Fruit fly (Drosophila melanogaster) whole organism, wandering third instar larva: Measurements from ENCODE around the gene CG43220.

ENCODE experiments used
- Abd-B ChIP-seq: fragments of >200 bp; optimal IDR thresholded peaks from 2 replicates; lab custom pipeline; 2017; ENCODE audit warnings: missing biosample characterization, missing genetic modification characterization
- CG32264 ChIP-seq: fragments of 200-800 bp; sonication (Bioruptor generic); optimal IDR thresholded peaks from 2 replicates; lab custom pipeline; 2016; ENCODE audit warnings: missing biosample characterization, missing genetic modification characterization
- CG9705 ChIP-seq: fragments of 200-800 bp; sonication (Bioruptor generic); optimal IDR thresholded peaks from 2 replicates; lab custom pipeline; 2018; ENCODE audit warnings: missing biosample characterization, mild to moderate bottlenecking, missing genetic modification characterization
- CrebA ChIP-seq: fragments of 200-800 bp; sonication (Bioruptor generic); optimal IDR thresholded peaks from 2 replicates; lab custom pipeline; 2016; ENCODE audit warnings: missing biosample characterization, mild to moderate bottlenecking, missing genetic modification characterization, borderline replicate concordance
- Dif ChIP-seq: fragments of 200-275, 200-300 bp; sonication (Bioruptor generic); optimal IDR thresholded peaks from 2 replicates; lab custom pipeline; 2018; ENCODE audit warnings: missing biosample characterization, missing genetic modification characterization; ENCODE audit not compliant: partially characterized antibody
- GATAd ChIP-seq: sonication (Bioruptor generic); optimal IDR thresholded peaks from 2 replicates; lab custom pipeline; 2016; ENCODE audit warnings: missing biosample characterization, missing genetic modification characterization
- HLH106 ChIP-seq: fragments of 200-800 bp; optimal IDR thresholded peaks from 3 replicates; lab custom pipeline; 2019; ENCODE audit warnings: missing biosample characterization, mild to moderate bottlenecking, missing genetic modification characterization, moderate library complexity
- Hnf4 ChIP-seq: fragments of 200-800 bp; sonication (Bioruptor generic); optimal IDR thresholded peaks from 2 replicates; lab custom pipeline; 2016; ENCODE audit warnings: missing biosample characterization, mild to moderate bottlenecking, missing genetic modification characterization
- Hr78 ChIP-seq: fragments of >200 bp; optimal IDR thresholded peaks from 2 replicates; lab custom pipeline; 2017; ENCODE audit warnings: missing biosample characterization, missing genetic modification characterization
- Hr83 ChIP-seq: fragments of 200-300 bp; sonication (Bioruptor generic); optimal IDR thresholded peaks from 2 replicates; lab custom pipeline; 2016; ENCODE audit warnings: missing biosample characterization, mild to moderate bottlenecking, missing genetic modification characterization, moderate library complexity; ENCODE audit not compliant: poor library complexity, severe bottlenecking
- Jra ChIP-seq: sonication (Bioruptor generic); optimal IDR thresholded peaks from 2 replicates; lab custom pipeline; 2016; ENCODE audit warnings: missing biosample characterization, missing genetic modification characterization
- Mio ChIP-seq: sonication (Bioruptor generic); optimal IDR thresholded peaks from 2 replicates; lab custom pipeline; 2016; ENCODE audit warnings: missing biosample characterization, missing genetic modification characterization
- Myc ChIP-seq: fragments of >200 bp; optimal IDR thresholded peaks from 2 replicates; lab custom pipeline; 2017
- N ChIP-seq: fragments of >200 bp; optimal IDR thresholded peaks from 2 replicates; lab custom pipeline; 2018; ENCODE audit warnings: missing biosample characterization, missing external identifiers, missing genetic modification characterization
- OdsH ChIP-seq: fragments of 200-800 bp; sonication (Bioruptor generic); optimal IDR thresholded peaks from 2 replicates; lab custom pipeline; 2016; ENCODE audit warnings: missing biosample characterization, mild to moderate bottlenecking, missing genetic modification characterization
- Rel ChIP-seq, 2 experiments: fragments of 200-800 bp; sonication (Bioruptor generic) in 1 of 2; optimal IDR thresholded peaks; 2 replicates in 1 of 2; 3 replicates in 1 of 2; lab custom pipeline; 2016 to 2019; ENCODE audit warnings: mild to moderate bottlenecking in 2 of 2, missing biosample characterization in 2 of 2, missing genetic modification characterization in 2 of 2, moderate library complexity in 1 of 2
- Sp1 ChIP-seq: fragments of 200-800 bp; sonication (Bioruptor generic); optimal IDR thresholded peaks from 3 replicates; lab custom pipeline; 2019; ENCODE audit warnings: missing biosample characterization, mild to moderate bottlenecking, missing genetic modification characterization, moderate library complexity
- Vsx2 ChIP-seq: fragments of 200-300, 225-300 bp; sonication (Bioruptor generic); optimal IDR thresholded peaks from 2 replicates; lab custom pipeline; 2018; ENCODE audit warnings: missing biosample characterization, missing genetic modification characterization; ENCODE audit not compliant: partially characterized antibody
- br ChIP-seq: fragments of 200-800 bp; sonication (Bioruptor generic); optimal IDR thresholded peaks from 2 replicates; lab custom pipeline; 2016; ENCODE audit warnings: missing biosample characterization, missing genetic modification characterization
- brk ChIP-seq: fragments of 200-800 bp; sonication (Bioruptor generic); optimal IDR thresholded peaks from 2 replicates; lab custom pipeline; 2016; ENCODE audit warnings: missing biosample characterization, mild to moderate bottlenecking, missing genetic modification characterization
- dl ChIP-seq, 2 experiments: fragments of 175-275, 200-275 bp in 1 of 2; fragments of 200-275 bp in 1 of 2; sonication (Bioruptor generic); optimal IDR thresholded peaks; lab custom pipeline; 2018; ENCODE audit warnings: mild to moderate bottlenecking in 2 of 2, missing biosample characterization in 2 of 2, missing genetic modification characterization in 2 of 2, moderate library complexity in 2 of 2; ENCODE audit not compliant: partially characterized antibody in 2 of 2, insufficient read depth in 1 of 2
- dmrt93B ChIP-seq: fragments of 200-800 bp; sonication (Bioruptor generic); optimal IDR thresholded peaks from 2 replicates; lab custom pipeline; 2018; ENCODE audit warnings: missing biosample characterization, mild to moderate bottlenecking, missing genetic modification characterization
- dsf ChIP-seq: sonication (Bioruptor generic); optimal IDR thresholded peaks from 2 replicates; lab custom pipeline; 2016; ENCODE audit warnings: missing biosample characterization, missing genetic modification characterization, borderline replicate concordance
- ey ChIP-seq: fragments of 200-800 bp; sonication (Bioruptor generic); optimal IDR thresholded peaks from 2 replicates; lab custom pipeline; 2016; ENCODE audit warnings: missing biosample characterization, missing genetic modification characterization
- foxo ChIP-seq, 2 experiments: fragments of 200-800 bp; sonication (Bioruptor generic); optimal IDR thresholded peaks; 2 replicates in 1 of 2; 3 replicates in 1 of 2; lab custom pipeline; 2016 to 2017; ENCODE audit warnings: missing biosample characterization in 2 of 2, missing genetic modification characterization in 2 of 2
- fru ChIP-seq: fragments of 200-800 bp; sonication (Bioruptor generic); optimal IDR thresholded peaks from 3 replicates; lab custom pipeline; 2016; ENCODE audit warnings: missing biosample characterization, mild to moderate bottlenecking, missing genetic modification characterization
- h ChIP-seq: fragments of 200-800 bp; sonication (Bioruptor generic); optimal IDR thresholded peaks from 3 replicates; lab custom pipeline; 2016; ENCODE audit warnings: missing biosample characterization, mild to moderate bottlenecking, missing genetic modification characterization
- jim ChIP-seq: fragments of 175-275, 200-325 bp; sonication (Bioruptor generic); optimal IDR thresholded peaks from 2 replicates; lab custom pipeline; 2016; ENCODE audit warnings: missing biosample characterization, mild to moderate bottlenecking, missing genetic modification characterization
- pan ChIP-seq: fragments of >200 bp; optimal IDR thresholded peaks from 2 replicates; lab custom pipeline; 2017
- psq ChIP-seq: fragments of 200-800 bp; sonication (Bioruptor generic); optimal IDR thresholded peaks from 3 replicates; lab custom pipeline; 2017; ENCODE audit warnings: missing biosample characterization, mild to moderate bottlenecking, missing genetic modification characterization, moderate library complexity
- rgr ChIP-seq: fragments of 200-800 bp; sonication (Bioruptor generic); optimal IDR thresholded peaks from 3 replicates; lab custom pipeline; 2016; ENCODE audit warnings: missing biosample characterization, mild to moderate bottlenecking, missing genetic modification characterization
- sage ChIP-seq: fragments of 200-800 bp; sonication (Bioruptor generic); optimal IDR thresholded peaks from 2 replicates; lab custom pipeline; 2016; ENCODE audit warnings: missing biosample characterization, mild to moderate bottlenecking, missing genetic modification characterization
- sv ChIP-seq: fragments of 200-800 bp; sonication (Bioruptor generic); optimal IDR thresholded peaks from 3 replicates; lab custom pipeline; 2016; ENCODE audit warnings: missing biosample characterization, missing genetic modification characterization
- tai ChIP-seq: sonication (Bioruptor generic); optimal IDR thresholded peaks from 2 replicates; lab custom pipeline; 2016; ENCODE audit warnings: missing biosample characterization, missing genetic modification characterization
- usp ChIP-seq: fragments of >200 bp; optimal IDR thresholded peaks from 2 replicates; lab custom pipeline; 2017; ENCODE audit warnings: missing biosample characterization, missing genetic modification characterization
- woc ChIP-seq: sonication (Bioruptor generic); optimal IDR thresholded peaks from 2 replicates; lab custom pipeline; 2016; ENCODE audit warnings: missing biosample characterization, mild to moderate bottlenecking, missing genetic modification characterization

CG43220 gene

dm6 chr2L:17480943-17481580, 5.3 kb upstream of the CG43220 start, which contains the start of the genes fws and Lamtor3 (continued):
- TF ChIP-seq Sp1 (GFP tag; lab: Kevin White, UChicago): peak; percentile 97
- peak; percentile 98 for TF ChIP-seq OdsH (GFP tag; lab: Kevin White, UChicago)
- peak; percentile 73 for TF ChIP-seq jim (GFP tag; lab: Kevin White, UChicago)
- TF ChIP-seq brk: no peak

DNA sequence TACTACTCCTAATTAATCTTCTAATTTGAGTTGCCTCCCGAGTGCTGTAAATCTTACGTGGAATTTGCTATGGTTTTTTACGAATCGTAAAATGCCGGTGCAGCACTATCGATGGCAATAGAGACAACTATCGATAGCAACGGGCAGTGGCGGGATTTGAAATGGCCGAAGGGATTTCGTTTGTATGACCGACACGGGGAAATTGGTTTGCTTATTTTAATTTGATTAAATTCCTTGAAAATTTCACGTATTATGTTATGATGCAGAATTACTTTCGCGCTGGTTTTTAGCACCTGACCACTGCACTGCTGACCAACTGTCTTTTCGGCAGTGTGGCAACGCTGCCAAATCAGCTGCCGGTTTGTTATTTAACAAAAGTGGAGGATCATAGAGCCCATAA, 2.2 kb upstream of the CG43220 start, which contains the start of the genes GCS2beta and CG5131:
GCS2beta (minus strand) TSS at position 134 of the 400 bp plus-strand sequence.
CG5131 (plus strand) TSS at position 328 of the 400 bp plus-strand sequence.
- TF ChIP-seq woc (GFP tag; lab: Kevin White, UChicago) (peak; percentile 74), OdsH (GFP tag; lab: Kevin White, UChicago) (peak; percentile 92), usp (GFP tag; lab: Kevin White, UChicago) (no peak), Mio (peak; percentile 79), Sp1 (GFP tag; lab: Kevin White, UChicago) (peak; percentile 77), HLH106 (tag; lab: Kevin White, UChicago) (peak; percentile 92), Vsx2 (GFP tag; lab: Kevin White, UChicago) (no peak), CrebA (GFP tag; lab: Kevin White, UChicago) (no peak), fru (peak; percentile 93), jim (GFP tag; lab: Kevin White, UChicago) (peak; percentile 71), sage (GFP tag; lab: Kevin White, UChicago) (peak; percentile 72), CG32264 (GFP tag; lab: Kevin White, UChicago) (peak; percentile 82), ey (GFP tag; lab: Kevin White, UChicago) (peak; percentile 96), Myc (lab: Kevin White, UChicago) (no peak), Hr83 (peak; percentile 89), Jra (GFP tag; lab: Kevin White, UChicago) (peak; percentile 87), dl (GFP tag; optimal IDR thresholded peaks at IDR 0.05; lab: Kevin White, UChicago; ENCODE audit: insufficient read depth in 1 of 2, partially characterized antibody in 2 of 2) (no peak), CG9705 (GFP tag; lab: Kevin White, UChicago) (peak; percentile 74), rgr (GFP tag; lab: Kevin White, UChicago) (peak; percentile 97), sv (GFP tag; lab: Kevin White, UChicago) (peak; percentile 92), tai (GFP tag; lab: Kevin White, UChicago) (peak; percentile 97), Hr78 (no peak), Hnf4 (peak; percentile 96), h (GFP tag; lab: Kevin White, UChicago) (peak; percentile 95), dsf (GFP tag; lab: Kevin White, UChicago) (peak; percentile 87), dmrt93B (peak; percentile 81), foxo (GFP tag; optimal IDR thresholded peaks at IDR 0.05; lab: Kevin White, UChicago) (peak; percentile 70 to 98), N (GFP tag; lab: Kevin White, UChicago) (no peak), psq (GFP tag; lab: Kevin White, UChicago) (peak; percentile 84), Dif (GFP tag; lab: Kevin White, UChicago) (no peak), Abd-B (GFP tag; lab: Kevin White, UChicago) (no peak), GATAd (peak; percentile 92), pan (lab: Kevin White, UChicago) (no peak), br (GFP tag; lab: Kevin White, UChicago) (peak; percentile 94), Rel (GFP tag; optimal IDR thresholded peaks at IDR 0.05; lab: Kevin White, UChicago) (no peak), Rel (tag; optimal IDR thresholded peaks at IDR 0.05; lab: Kevin White, UChicago) (peak; percentile 43)

dm6 chr2L:17485457-17485856, 907 bp upstream of the CG43220 start, which contains the start of the genes CG43221 and CG43645:
Gene CG43221 (plus strand): TSS chr2L:17485757.
Gene CG43645 (plus strand): TSS chr2L:17485757.
- no peak for TF ChIP-seq Dif (GFP tag; lab: Kevin White, UChicago)
- TF ChIP-seq woc (GFP tag; lab: Kevin White, UChicago): no peak
- TF ChIP-seq CG9705 (GFP tag; lab: Kevin White, UChicago): no peak
- TF ChIP-seq CrebA (GFP tag; lab: Kevin White, UChicago): no peak
- no peak for TF ChIP-seq ey (GFP tag; lab: Kevin White, UChicago)
- TF ChIP-seq jim (GFP tag; lab: Kevin White, UChicago): no peak
- TF ChIP-seq brk: no peak
- TF ChIP-seq HLH106 (tag; lab: Kevin White, UChicago): no peak
